Fruit fly (Drosophila melanogaster): ENCODE data around the gene CG7120.

DNA sequence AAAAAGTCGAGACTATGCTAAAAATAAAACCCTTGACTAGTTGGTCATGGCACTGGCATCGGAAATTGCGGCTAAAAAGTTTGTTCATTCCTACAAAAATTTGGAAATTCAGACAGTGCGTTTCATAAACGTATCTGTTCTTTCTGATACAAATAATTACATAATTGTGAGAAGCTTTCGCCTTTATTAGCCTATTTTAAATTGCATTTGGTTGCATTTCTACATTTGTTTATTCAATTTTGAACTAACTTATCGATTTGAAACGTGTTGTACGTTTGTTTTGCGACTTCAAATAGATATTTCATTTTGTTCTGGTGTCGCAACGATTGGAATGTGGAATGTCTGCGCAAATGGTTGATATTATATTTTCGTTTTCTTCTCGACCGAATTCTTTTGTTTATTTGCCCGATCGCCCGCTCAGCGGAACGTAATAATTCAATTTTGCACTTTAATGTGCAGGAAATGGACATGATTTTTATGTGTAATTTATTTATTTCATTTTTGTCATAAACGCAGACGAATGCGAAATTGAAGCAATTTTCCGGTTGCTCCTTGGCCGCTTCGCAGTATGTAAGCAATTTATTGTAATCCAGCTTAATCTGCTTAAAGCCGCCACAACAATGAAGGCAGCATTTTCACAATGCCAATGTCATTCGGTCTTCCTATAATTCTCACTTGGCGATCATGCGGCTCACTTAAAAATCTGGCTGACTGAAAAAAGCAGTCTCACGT lies 50.4 kb downstream of the CG7120 start:
- TF ChIP-seq CG8478 (optimal IDR thresholded peaks at IDR 0.05) (no peak), CTCF (optimal IDR thresholded peaks at IDR 0.05) (no peak)

Measured in S2 (cell line).